Worm (Caenorhabditis elegans) whole organism, mixed stage, embryonic: ENCODE data around the gene srg-21.

Experiments used
- flh-1 ChIP-seq: fragments of 200-800 bp; sonication (Bioruptor generic); optimal IDR thresholded peaks from 2 replicates; lab custom pipeline; 2018; ENCODE audit warnings: mild to moderate bottlenecking, missing genetic modification characterization, moderate library complexity, missing compliant biosample characterization
- ham-2 ChIP-seq: fragments of 200-800 bp; sonication (Bioruptor generic); optimal IDR thresholded peaks from 2 replicates; lab custom pipeline; 2018; ENCODE audit warnings: mild to moderate bottlenecking, missing genetic modification characterization, missing compliant biosample characterization
- pha-4 ChIP-seq: fragments of 150-350 bp; optimal IDR thresholded peaks from 2 replicates; lab custom pipeline; 2018; ENCODE audit warnings: missing biosample characterization, missing genetic modification reagents, missing genetic modification characterization
- snpc-4 ChIP-seq: fragments of 150-350 bp; optimal IDR thresholded peaks from 2 replicates; lab custom pipeline; 2014; ENCODE audit warnings: missing biosample characterization, missing genetic modification characterization
- ztf-11 ChIP-seq: fragments of 150-350 bp; optimal IDR thresholded peaks from 2 replicates; lab custom pipeline; 2014; ENCODE audit warnings: missing biosample characterization, missing genetic modification characterization

ce11 chrII:3054221-3054620 is 36.9 kb downstream of the srg-21 start, which contains the start of gene lido-13:
- TF ChIP-seq pha-4 (tag; lab: Kevin White, UChicago) (no peak), flh-1 (GFP tag; lab: Kevin White, UChicago) (no peak), ztf-11 (tag; lab: Kevin White, UChicago) (no peak), ham-2 (GFP tag; lab: Kevin White, UChicago) (no peak), snpc-4 (tag; lab: Kevin White, UChicago) (no peak)
